Fruit fly (Drosophila melanogaster): ENCODE data around the gene Eaf6.

Eaf6 gene

dm6 chr3L:5642837-5643236, 34.7 kb upstream of the Eaf6 start:
- TF ChIP-seq CG32121 (GFP tag; IDR thresholded peaks at IDR 0.05): no peak
- no peak for TF ChIP-seq CG13204 (GFP tag; optimal IDR thresholded peaks at IDR 0.05)
- no peak for TF ChIP-seq CG34367 (tag; optimal IDR thresholded peaks at IDR 0.05)
- no peak for TF ChIP-seq CG4496 (GFP tag; IDR thresholded peaks at IDR 0.05)
- no peak for TF ChIP-seq D1 (tag; optimal IDR thresholded peaks at IDR 0.05)
- TF ChIP-seq CG12605 (GFP tag; IDR thresholded peaks at IDR 0.05): no peak
- TF ChIP-seq CG15710 (tag; optimal IDR thresholded peaks at IDR 0.05): no peak
- TF ChIP-seq CG9948 (tag; optimal IDR thresholded peaks at IDR 0.05): no peak
- TF ChIP-seq CG14655 (GFP tag; optimal IDR thresholded peaks at IDR 0.05): no peak
- no peak for TF ChIP-seq EcR (GFP tag; optimal IDR thresholded peaks at IDR 0.05)
- TF ChIP-seq CG8159 (tag; optimal IDR thresholded peaks at IDR 0.05): no peak

dm6 chr3L:5641547-5641946, 33.4 kb upstream of the Eaf6 start:
- TF ChIP-seq CG8301 (tag; optimal IDR thresholded peaks at IDR 0.05) (no peak), gl (tag; optimal IDR thresholded peaks at IDR 0.05) (no peak), CG9948 (tag; optimal IDR thresholded peaks at IDR 0.05) (no peak), CG8159 (tag; optimal IDR thresholded peaks at IDR 0.05) (no peak), EcR (GFP tag; optimal IDR thresholded peaks at IDR 0.05) (no peak), CG4496 (GFP tag; IDR thresholded peaks at IDR 0.05) (no peak), CG15710 (tag; optimal IDR thresholded peaks at IDR 0.05) (no peak), Snoo (tag; optimal IDR thresholded peaks at IDR 0.05) (no peak), CG17806 (tag; optimal IDR thresholded peaks at IDR 0.05) (no peak), CG34367 (tag; optimal IDR thresholded peaks at IDR 0.05) (no peak), CG14655 (GFP tag; optimal IDR thresholded peaks at IDR 0.05) (no peak), CG32121 (GFP tag; IDR thresholded peaks at IDR 0.05) (no peak)

- TF ChIP-seq gl (tag; optimal IDR thresholded peaks at IDR 0.05) (no peak), CG4496 (GFP tag; IDR thresholded peaks at IDR 0.05) (no peak), Pif1A (GFP tag; optimal IDR thresholded peaks at IDR 0.05) (no peak), CG15710 (tag; optimal IDR thresholded peaks at IDR 0.05) (no peak), CG32121 (GFP tag; IDR thresholded peaks at IDR 0.05) (no peak), CG10348 (GFP tag; IDR thresholded peaks at IDR 0.05) (no peak), CG14655 (GFP tag; optimal IDR thresholded peaks at IDR 0.05) (no peak), CG17806 (tag; optimal IDR thresholded peaks at IDR 0.05) (no peak), D1 (tag; optimal IDR thresholded peaks at IDR 0.05) (no peak), CG8159 (tag; optimal IDR thresholded peaks at IDR 0.05) (no peak), fd96Ca (GFP tag; IDR thresholded peaks at IDR 0.05) (no peak), Snoo (tag; optimal IDR thresholded peaks at IDR 0.05) (no peak), CG12605 (GFP tag; IDR thresholded peaks at IDR 0.05) (no peak), CG34367 (tag; optimal IDR thresholded peaks at IDR 0.05) (no peak), Ets98B (GFP tag; IDR thresholded peaks at IDR 0.05) (no peak), CG8301 (tag; optimal IDR thresholded peaks at IDR 0.05) (no peak)
Observed at dm6 chr3L:5641120-5641519, 33.0 kb upstream of the Eaf6 start.

dm6 chr3L:5640689-5641088, 32.6 kb upstream of the Eaf6 start:
- TF ChIP-seq CG32121 (GFP tag; IDR thresholded peaks at IDR 0.05): no peak
- no peak for TF ChIP-seq CG9948 (tag; optimal IDR thresholded peaks at IDR 0.05)
- no peak for TF ChIP-seq CG12605 (GFP tag; IDR thresholded peaks at IDR 0.05)
- no peak for TF ChIP-seq CG8159 (tag; optimal IDR thresholded peaks at IDR 0.05)
- no peak for TF ChIP-seq CG17806 (tag; optimal IDR thresholded peaks at IDR 0.05)
- no peak for TF ChIP-seq CG13204 (GFP tag; optimal IDR thresholded peaks at IDR 0.05)
- TF ChIP-seq gl (tag; optimal IDR thresholded peaks at IDR 0.05): no peak
- TF ChIP-seq CG8301 (tag; optimal IDR thresholded peaks at IDR 0.05): no peak
- no peak for TF ChIP-seq CG10348 (GFP tag; IDR thresholded peaks at IDR 0.05)
- no peak for TF ChIP-seq Ets98B (GFP tag; IDR thresholded peaks at IDR 0.05)
- TF ChIP-seq CG34367 (tag; optimal IDR thresholded peaks at IDR 0.05): no peak
- TF ChIP-seq Snoo (tag; optimal IDR thresholded peaks at IDR 0.05): no peak

- TF ChIP-seq fd96Ca (GFP tag; IDR thresholded peaks at IDR 0.05) (no peak), EcR (GFP tag; optimal IDR thresholded peaks at IDR 0.05) (peak; percentile 85)
Observed at dm6 chr3L:5639474-5639873, 31.4 kb upstream of the Eaf6 start.

dm6 chr3L:5638542-5639045, 30.5 kb upstream of the Eaf6 start:
- no peak for TF ChIP-seq EcR (GFP tag; optimal IDR thresholded peaks at IDR 0.05)
- TF ChIP-seq rn (GFP tag; IDR thresholded peaks at IDR 0.05): no peak
- TF ChIP-seq Snoo (tag; optimal IDR thresholded peaks at IDR 0.05): no peak
- no peak for TF ChIP-seq Pif1B (GFP tag; optimal IDR thresholded peaks at IDR 0.05)
- no peak for TF ChIP-seq CG14655 (GFP tag; optimal IDR thresholded peaks at IDR 0.05)
- no peak for TF ChIP-seq Ets98B (GFP tag; IDR thresholded peaks at IDR 0.05)
- no peak for TF ChIP-seq CG32121 (GFP tag; IDR thresholded peaks at IDR 0.05)

dm6 chr3L:5637477-5637876, 29.4 kb upstream of the Eaf6 start:
- TF ChIP-seq CG9948 (tag; optimal IDR thresholded peaks at IDR 0.05) (peak; percentile 58), EcR (GFP tag; optimal IDR thresholded peaks at IDR 0.05) (peak; percentile 67), Ets98B (GFP tag; IDR thresholded peaks at IDR 0.05) (no peak), CG12605 (GFP tag; IDR thresholded peaks at IDR 0.05) (no peak), CG14655 (GFP tag; optimal IDR thresholded peaks at IDR 0.05) (peak; percentile 49), CG10348 (GFP tag; IDR thresholded peaks at IDR 0.05) (no peak), CG32121 (GFP tag; IDR thresholded peaks at IDR 0.05) (no peak), CG8159 (tag; optimal IDR thresholded peaks at IDR 0.05) (peak; percentile 76), Pif1B (GFP tag; optimal IDR thresholded peaks at IDR 0.05) (peak; percentile 16), Snoo (tag; optimal IDR thresholded peaks at IDR 0.05) (peak; percentile 45), CG4496 (GFP tag; IDR thresholded peaks at IDR 0.05) (no peak), CG34367 (tag; optimal IDR thresholded peaks at IDR 0.05) (peak; percentile 36), Pif1A (GFP tag; optimal IDR thresholded peaks at IDR 0.05) (peak; percentile 63), CG8301 (tag; optimal IDR thresholded peaks at IDR 0.05) (peak; percentile 47), CG15710 (tag; optimal IDR thresholded peaks at IDR 0.05) (peak; percentile 62), CG17806 (tag; optimal IDR thresholded peaks at IDR 0.05) (peak; percentile 59)
